Worm (Caenorhabditis elegans) whole organism, L4 larva: ENCODE measurements around the gene col-37.

ENCODE experiments used
- F10B5.3 ChIP-seq: sonication (generic microtip); optimal IDR thresholded peaks from 2 replicates; lab custom pipeline; 2016; ENCODE audit warnings: mild to moderate bottlenecking, missing genetic modification characterization, missing compliant biosample characterization
- F44E2.7 ChIP-seq: fragments of 200-800 bp; sonication (Bioruptor generic); IDR thresholded peaks from 2 replicates; pipeline ENCODE4 v2.1.2; 2022; ENCODE audit warnings: missing genetic modification characterization, missing compliant biosample characterization
- T20F7.1 ChIP-seq: fragments of 200-800 bp; sonication (Bioruptor generic); optimal IDR thresholded peaks from 2 replicates; lab custom pipeline; 2018; ENCODE audit warnings: mild to moderate bottlenecking, missing genetic modification characterization, missing compliant biosample characterization
- Y105C5A.15 ChIP-seq: fragments of 200-800 bp; sonication (Bioruptor generic); IDR thresholded peaks from 2 replicates; pipeline ENCODE4 v1.3.6; 2022; ENCODE audit warnings: missing genetic modification characterization, missing compliant biosample characterization
- Y48G9A.11 ChIP-seq: fragments of 200-800 bp; sonication (Bioruptor generic); IDR thresholded peaks from 2 replicates; pipeline ENCODE4 v1.3.6; 2022; ENCODE audit warnings: missing genetic modification reagents, missing genetic modification characterization, missing compliant biosample characterization
- Y5F2A.4 ChIP-seq: fragments of 200-800 bp; sonication (Bioruptor generic); optimal IDR thresholded peaks from 2 replicates; lab custom pipeline; 2018; ENCODE audit warnings: mild to moderate bottlenecking, missing genetic modification characterization, missing compliant biosample characterization
- Y75B8A.6 ChIP-seq: fragments of 200-800 bp; sonication (Bioruptor generic); IDR thresholded peaks from 2 replicates; pipeline ENCODE4 v1.3.6; 2022; ENCODE audit warnings: missing genetic modification reagents, missing genetic modification characterization, missing compliant biosample characterization
- ZK337.2 ChIP-seq: fragments of 200-800 bp; sonication (Bioruptor generic); IDR thresholded peaks from 2 replicates; pipeline ENCODE4 v1.3.6; 2022; ENCODE audit warnings: missing genetic modification reagents, missing genetic modification characterization, missing compliant biosample characterization
- aha-1 ChIP-seq: fragments of 150-350 bp; peaks from one replicate; lab custom pipeline; 2014; ENCODE audit warnings: missing biosample characterization, missing genetic modification characterization
- arid-1 ChIP-seq: fragments of 200-800 bp; sonication (Bioruptor generic); conservative IDR thresholded peaks from 2 replicates; pipeline ENCODE4 v1.3.6; 2022; ENCODE audit warnings: missing genetic modification reagents, missing genetic modification characterization, missing compliant biosample characterization
- attf-4 ChIP-seq: sonication (generic microtip); optimal IDR thresholded peaks from 3 replicates; lab custom pipeline; 2017; ENCODE audit warnings: missing biosample characterization, missing genetic modification characterization
- ceh-20 ChIP-seq: fragments of 200-800 bp; sonication (Bioruptor generic); IDR thresholded peaks from 2 replicates; pipeline ENCODE4 v1.3.6; 2022; ENCODE audit warnings: missing genetic modification reagents, missing genetic modification characterization, missing compliant biosample characterization
- ceh-28 ChIP-seq: fragments of 150-350 bp; optimal IDR thresholded peaks from 2 replicates; lab custom pipeline; 2014; ENCODE audit warnings: missing biosample characterization, missing genetic modification reagents, missing genetic modification characterization
- daf-19 ChIP-seq: fragments of 200-800 bp; sonication (Bioruptor generic); conservative IDR thresholded peaks from 2 replicates; pipeline ENCODE4 v1.3.6; 2022; ENCODE audit warnings: missing genetic modification characterization, missing compliant biosample characterization
- dmd-9 ChIP-seq: fragments of 200-800 bp; sonication (Bioruptor generic); IDR thresholded peaks from 2 replicates; pipeline ENCODE4 v1.3.6; 2022; ENCODE audit warnings: missing genetic modification reagents, missing genetic modification characterization, missing compliant biosample characterization
- dpl-1 ChIP-seq: fragments of 150-350 bp; optimal IDR thresholded peaks from 2 replicates; lab custom pipeline; 2014; ENCODE audit warnings: missing biosample characterization, missing genetic modification reagents, missing genetic modification characterization
- dve-1 ChIP-seq: sonication (generic microtip); optimal IDR thresholded peaks from 2 replicates; lab custom pipeline; 2017; ENCODE audit warnings: antibody characterized with exemption, mild to moderate bottlenecking, missing genetic modification characterization, missing compliant biosample characterization; ENCODE audit not compliant: insufficient read depth
- egl-27 ChIP-seq: sonication (generic microtip); optimal IDR thresholded peaks from 3 replicates; lab custom pipeline; 2017; ENCODE audit warnings: missing biosample characterization, missing genetic modification reagents, missing genetic modification characterization
- egl-43 ChIP-seq: fragments of 200-800 bp; sonication (Bioruptor generic); IDR thresholded peaks from 2 replicates; pipeline ENCODE4 v1.3.6; 2022; ENCODE audit warnings: missing genetic modification reagents, missing genetic modification characterization, missing compliant biosample characterization
- fos-1 ChIP-seq: fragments of 150-350 bp; optimal IDR thresholded peaks from 2 replicates; lab custom pipeline; 2014; ENCODE audit warnings: missing biosample characterization, missing genetic modification characterization
- hlh-30 ChIP-seq: sonication (generic microtip); optimal IDR thresholded peaks from 2 replicates; lab custom pipeline; 2017; ENCODE audit warnings: antibody characterized with exemption, mild to moderate bottlenecking, missing genetic modification characterization, missing compliant biosample characterization; ENCODE audit not compliant: insufficient read depth
- hmg-1.1 ChIP-seq: fragments of 200-800 bp; sonication (Bioruptor generic); IDR thresholded peaks from 2 replicates; pipeline ENCODE4 v1.3.6; 2022; ENCODE audit warnings: missing genetic modification reagents, missing genetic modification characterization, missing compliant biosample characterization
- jun-1 ChIP-seq: fragments of 150-350 bp; optimal IDR thresholded peaks from 2 replicates; lab custom pipeline; 2014; ENCODE audit warnings: missing biosample characterization, missing genetic modification reagents, missing genetic modification characterization
- lim-7 ChIP-seq: fragments of 200-800 bp; sonication (Bioruptor generic); IDR thresholded peaks from 2 replicates; pipeline ENCODE4 v1.3.6; 2022; ENCODE audit warnings: missing genetic modification characterization, missing compliant biosample characterization
- lin-1 ChIP-seq: fragments of 200-800 bp; sonication (Bioruptor generic); IDR thresholded peaks from 2 replicates; pipeline ENCODE4 v1.3.6; 2022; ENCODE audit warnings: missing genetic modification reagents, missing genetic modification characterization, missing compliant biosample characterization
- lin-29 ChIP-seq: fragments of 200-800 bp; sonication (Bioruptor generic); IDR thresholded peaks from 2 replicates; pipeline ENCODE4 v1.3.6; 2022; ENCODE audit warnings: missing genetic modification reagents, missing genetic modification characterization, missing compliant biosample characterization
- lin-38 ChIP-seq: fragments of 200-800 bp; sonication (Bioruptor generic); IDR thresholded peaks from 2 replicates; pipeline ENCODE4 v1.3.6; 2022; ENCODE audit warnings: missing genetic modification reagents, missing genetic modification characterization, missing compliant biosample characterization
- lir-3 ChIP-seq: sonication (generic microtip); optimal IDR thresholded peaks from 2 replicates; lab custom pipeline; 2016; ENCODE audit warnings: mild to moderate bottlenecking, missing genetic modification characterization, missing compliant biosample characterization
- lsy-2 ChIP-seq, 2 experiments: fragments of 150-350 bp in 1 of 2; sonication (generic microtip) in 1 of 2; optimal IDR thresholded peaks; 2 replicates each; lab custom pipeline; 2014 to 2017; ENCODE audit warnings: missing biosample characterization in 2 of 2, missing genetic modification characterization in 2 of 2
- madf-9 ChIP-seq: fragments of 200-800 bp; sonication (Bioruptor generic); conservative IDR thresholded peaks from 2 replicates; pipeline ENCODE4 v1.3.6; 2022; ENCODE audit warnings: missing genetic modification reagents, missing genetic modification characterization, missing compliant biosample characterization
- mep-1 ChIP-seq: fragments of 150-350 bp; sonication (generic microtip); optimal IDR thresholded peaks from 3 replicates; lab custom pipeline; 2014; ENCODE audit warnings: missing biosample characterization, missing genetic modification characterization
- mxl-2 ChIP-seq: fragments of 200-800 bp; sonication (Bioruptor generic); conservative IDR thresholded peaks from 2 replicates; pipeline ENCODE4 v1.3.6; 2022; ENCODE audit warnings: missing genetic modification reagents, missing genetic modification characterization, missing compliant biosample characterization
- nhr-102 ChIP-seq: sonication (generic microtip); optimal IDR thresholded peaks from 2 replicates; lab custom pipeline; 2016; ENCODE audit warnings: mild to moderate bottlenecking, missing genetic modification characterization, moderate library complexity, missing compliant biosample characterization
- nhr-11 ChIP-seq: fragments of 150-350 bp; optimal IDR thresholded peaks from 2 replicates; lab custom pipeline; 2014; ENCODE audit warnings: missing biosample characterization, missing genetic modification characterization
- nhr-111 ChIP-seq: fragments of 200-800 bp; sonication (Bioruptor generic); optimal IDR thresholded peaks from 2 replicates; lab custom pipeline; 2018; ENCODE audit warnings: mild to moderate bottlenecking, missing genetic modification characterization, missing compliant biosample characterization
- nhr-6 ChIP-seq: fragments of 150-350 bp; optimal IDR thresholded peaks from 2 replicates; lab custom pipeline; 2014; ENCODE audit warnings: missing biosample characterization, missing genetic modification characterization
- pha-4 ChIP-seq, 2 experiments: fragments of 150-350 bp in 1 of 2; fragments of 200-800 bp in 1 of 2; sonication (Bioruptor generic) in 1 of 2; IDR thresholded peaks in 1 of 2; optimal IDR thresholded peaks in 1 of 2; 2 replicates each; pipeline versions ENCODE4 v1.3.6 to Lab custom; 2014 to 2022; ENCODE audit warnings: missing genetic modification characterization in 2 of 2, missing genetic modification reagents in 2 of 2, missing biosample characterization in 1 of 2, missing compliant biosample characterization in 1 of 2
- saeg-2 ChIP-seq: fragments of 200-800 bp; sonication (Bioruptor generic); IDR thresholded peaks from 2 replicates; pipeline ENCODE4 v1.3.6; 2022; ENCODE audit warnings: missing genetic modification reagents, missing genetic modification characterization, missing compliant biosample characterization
- sdz-12 ChIP-seq: fragments of 200-800 bp; sonication (Bioruptor generic); optimal IDR thresholded peaks from 2 replicates; lab custom pipeline; 2018; ENCODE audit warnings: mild to moderate bottlenecking, missing genetic modification characterization, missing compliant biosample characterization
- tag-97 ChIP-seq: fragments of 200-800 bp; sonication (Bioruptor generic); IDR thresholded peaks from 2 replicates; pipeline ENCODE4 v1.3.6; 2022; ENCODE audit warnings: missing genetic modification characterization, missing compliant biosample characterization
- unc-130 ChIP-seq: sonication (generic microtip); optimal IDR thresholded peaks from 2 replicates; lab custom pipeline; 2016; ENCODE audit warnings: missing genetic modification reagents, missing genetic modification characterization, missing compliant biosample characterization
- unc-39 ChIP-seq: sonication (generic microtip); optimal IDR thresholded peaks from 2 replicates; lab custom pipeline; 2017; ENCODE audit warnings: missing biosample characterization, missing genetic modification characterization
- zfp-2 ChIP-seq: sonication (generic microtip); optimal IDR thresholded peaks from 2 replicates; lab custom pipeline; 2016; ENCODE audit warnings: mild to moderate bottlenecking, missing genetic modification characterization, missing compliant biosample characterization
- zfp-3 ChIP-seq: fragments of 200-800 bp; sonication (Bioruptor generic); conservative IDR thresholded peaks from 2 replicates; pipeline ENCODE4 v1.3.6; 2022; ENCODE audit warnings: missing genetic modification reagents, missing genetic modification characterization, missing compliant biosample characterization
- zip-11 ChIP-seq: fragments of 200-800 bp; sonication (Bioruptor generic); IDR thresholded peaks from 2 replicates; pipeline ENCODE4 v1.3.6; 2022; ENCODE audit warnings: missing genetic modification characterization, missing compliant biosample characterization

The col-37 gene

DNA sequence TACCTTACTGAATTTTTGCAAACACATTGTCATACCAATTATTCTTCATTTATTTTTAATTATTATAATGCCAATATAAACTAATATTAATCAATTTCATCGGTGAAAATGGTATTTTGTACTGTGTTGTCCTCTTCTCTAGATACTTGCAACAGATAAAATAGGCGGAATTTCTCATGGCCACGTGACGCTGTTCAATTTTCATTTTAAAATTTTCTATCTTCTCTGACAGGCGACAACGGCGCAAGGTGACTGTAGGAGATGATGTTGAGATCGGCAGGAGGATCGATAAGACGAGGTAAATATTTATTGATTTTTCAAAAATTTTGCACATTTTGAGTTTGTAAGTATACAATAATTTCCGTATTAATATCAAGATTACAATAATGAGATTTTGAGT is 26.7 kb upstream of the col-37 start, which contains the start of gene ogdh-2 (continued):
- TF ChIP-seq lin-1 (GFP tag; lab: Robert Waterston, UW), result no peak

DNA sequence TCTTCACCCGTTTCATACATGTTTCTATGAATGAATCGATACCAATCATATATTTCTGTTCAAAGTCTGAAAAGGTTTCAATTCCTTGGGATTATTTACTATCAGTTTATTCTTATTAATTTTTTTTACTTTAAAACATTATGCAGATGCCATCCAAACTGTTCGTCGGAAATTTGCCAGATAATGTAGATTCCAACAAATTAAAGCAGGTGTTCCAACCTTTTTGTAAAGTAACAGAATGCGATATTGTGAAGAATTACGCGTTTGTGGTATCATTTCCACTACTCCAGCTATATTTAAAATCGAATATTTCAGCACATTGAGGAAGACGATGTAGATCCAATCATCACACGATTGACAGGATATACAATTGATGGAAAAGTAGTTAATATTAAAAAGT is 24.6 kb upstream of the col-37 start, which contains the start of gene rnp-1:
Gene rnp-1, plus strand, starts transcription at position 145 of the 400 bp plus-strand sequence.
- TF ChIP-seq sdz-12 (GFP tag; lab: Kevin White, UChicago), result no peak
- peak; percentile 57 for TF ChIP-seq Y48G9A.11 (GFP tag; lab: Robert Waterston, UW)
- no peak for TF ChIP-seq ceh-28 (tag; lab: Kevin White, UChicago)
- TF ChIP-seq unc-39 (tag; lab: Kevin White, UChicago), result no peak
- TF ChIP-seq nhr-6 (tag; lab: Kevin White, UChicago), result no peak
- no peak for TF ChIP-seq jun-1 (tag; lab: Kevin White, UChicago)
- TF ChIP-seq T20F7.1 (GFP tag; lab: Kevin White, UChicago), result peak; percentile 4
- no peak for TF ChIP-seq F10B5.3
- no peak for TF ChIP-seq Y75B8A.6 (GFP tag; lab: Robert Waterston, UW)
- TF ChIP-seq nhr-111 (GFP tag; lab: Kevin White, UChicago), result no peak
- TF ChIP-seq hmg-1.1 (GFP tag; lab: Robert Waterston, UW), result no peak
- TF ChIP-seq zip-11, result no peak
- TF ChIP-seq lin-38 (GFP tag; lab: Robert Waterston, UW), result peak; percentile 45
- TF ChIP-seq nhr-11, result no peak
- TF ChIP-seq, all 104 proteins: peak for 3

DNA sequence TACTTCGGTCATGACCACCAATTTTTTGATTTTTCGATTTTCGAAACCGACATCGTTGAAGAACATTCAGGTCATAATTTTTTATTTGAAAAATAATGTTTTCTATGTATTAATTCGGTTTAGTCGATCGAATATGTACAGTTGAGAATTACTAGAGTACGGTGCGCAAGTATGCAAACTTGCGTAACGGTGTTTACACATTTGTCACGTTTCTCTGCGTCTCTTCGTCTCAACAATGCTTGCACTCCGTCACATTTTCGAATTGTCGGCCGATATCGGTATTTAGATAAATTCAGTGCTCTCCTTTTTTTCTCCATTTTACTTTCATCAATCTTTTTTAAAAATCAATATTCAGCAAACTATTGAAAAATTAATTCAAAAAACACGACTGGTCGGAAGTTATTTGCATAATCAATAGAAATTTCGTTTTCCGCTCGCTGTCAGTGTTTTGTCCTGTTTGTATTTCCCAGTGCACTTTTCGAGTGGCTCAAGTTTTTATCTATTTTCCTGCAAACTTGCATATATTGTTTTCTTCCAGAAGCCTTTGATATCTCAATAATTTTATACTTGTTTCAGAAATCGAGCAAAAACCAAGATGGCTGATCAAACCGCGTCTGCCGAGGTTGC is 23.5 kb upstream of the col-37 start, which contains the start of gene dpy-30:
Gene dpy-30, plus strand, starts transcription at position 577 of the 627 bp plus-strand sequence.
- TF ChIP-seq nhr-6 (tag; lab: Kevin White, UChicago) (peak; percentile 84), saeg-2 (GFP tag; lab: Robert Waterston, UW) (no peak), F44E2.7 (no peak), dpl-1 (peak; percentile 71), unc-130 (GFP tag; lab: Kevin White, UChicago) (no peak), lsy-2 (tag; optimal IDR thresholded peaks at IDR 0.05; lab: Kevin White, UChicago) (peak; percentile 64 to 97), egl-27 (no peak), nhr-11 (peak; percentile 2), lir-3 (tag; lab: Kevin White, UChicago) (no peak), nhr-102 (no peak), dve-1 (tag; lab: Kevin White, UChicago) (peak; percentile 39), Y105C5A.15 (no peak), aha-1 (tag; lab: Kevin White, UChicago) (no peak), hlh-30 (peak; percentile 84), zfp-2 (tag; lab: Kevin White, UChicago) (no peak), mxl-2 (GFP tag; lab: Robert Waterston, UW) (no peak), ZK337.2 (GFP tag; lab: Robert Waterston, UW) (no peak), Y5F2A.4 (GFP tag; lab: Kevin White, UChicago) (no peak), madf-9 (no peak), pha-4 (GFP tag; IDR thresholded peaks at IDR 0.05; lab: Robert Waterston, UW) (no peak), pha-4 (tag; optimal IDR thresholded peaks at IDR 0.05; lab: Kevin White, UChicago) (no peak), mep-1 (tag; lab: Kevin White, UChicago) (peak; percentile 56), nhr-111 (GFP tag; lab: Kevin White, UChicago) (no peak), lin-29 (GFP tag; lab: Robert Waterston, UW) (no peak), dmd-9 (GFP tag; lab: Robert Waterston, UW) (no peak), lim-7 (no peak), attf-4 (tag; lab: Kevin White, UChicago) (no peak), fos-1 (tag; lab: Kevin White, UChicago) (no peak), ceh-20 (GFP tag; lab: Robert Waterston, UW) (no peak), arid-1 (peak; percentile 48; the same call in 1 of the 2 replicates), lin-1 (GFP tag; lab: Robert Waterston, UW) (no peak), jun-1 (tag; lab: Kevin White, UChicago) (no peak), egl-43 (no peak), tag-97 (GFP tag; lab: Robert Waterston, UW) (no peak), hmg-1.1 (GFP tag; lab: Robert Waterston, UW) (0 out of 2 replicates have a peak, but pooled peaks have one; percentile 43), T20F7.1 (GFP tag; lab: Kevin White, UChicago) (peak; percentile 76), Y75B8A.6 (GFP tag; lab: Robert Waterston, UW) (no peak), daf-19 (GFP tag; lab: Robert Waterston, UW) (no peak), zfp-3 (GFP tag; lab: Robert Waterston, UW) (no peak)
